Fruit fly (Drosophila melanogaster) whole organism, embryonic: ENCODE measurements around the gene CG6126.

Experiments
- Abd-B ChIP-seq: fragments of 200-800 bp; sonication (Bioruptor generic); optimal IDR thresholded peaks from 2 replicates; lab custom pipeline; 2018; ENCODE audit warnings: missing biosample characterization, mild to moderate bottlenecking, missing genetic modification characterization, moderate library complexity
- Aef1 ChIP-seq: fragments of 200-800 bp; sonication (Bioruptor generic); IDR thresholded peaks from 3 replicates; pipeline ENCODE4 v1.3.6; 2022; ENCODE audit warnings: missing biosample characterization, missing genetic modification characterization
- B-H1 ChIP-seq: fragments of 200-800 bp; sonication (Bioruptor generic); IDR thresholded peaks from 3 replicates; pipeline ENCODE4 v1.3.6; 2022; ENCODE audit warnings: missing biosample characterization, missing genetic modification characterization
- BtbVII ChIP-seq: fragments of 200-800 bp; sonication (Bioruptor generic); optimal IDR thresholded peaks from 3 replicates; lab custom pipeline; 2017; ENCODE audit warnings: missing biosample characterization, mild to moderate bottlenecking, missing genetic modification characterization
- CG10147 ChIP-seq: fragments of 200-800 bp; sonication (Bioruptor generic); optimal IDR thresholded peaks from 2 replicates; lab custom pipeline; 2019; ENCODE audit warnings: missing biosample characterization, mild to moderate bottlenecking, missing genetic modification characterization, moderate library complexity
- CG10654 ChIP-seq: fragments of 200-800 bp; sonication (Bioruptor generic); optimal IDR thresholded peaks from 2 replicates; lab custom pipeline; 2016; ENCODE audit warnings: missing biosample characterization, missing genetic modification characterization
- CG14710 ChIP-seq: fragments of 200-800 bp; sonication (Bioruptor generic); optimal IDR thresholded peaks from 3 replicates; lab custom pipeline; 2019; ENCODE audit warnings: missing biosample characterization, mild to moderate bottlenecking, missing genetic modification characterization, moderate library complexity
- CG31224 ChIP-seq: fragments of 200-800 bp; sonication (Bioruptor generic); IDR thresholded peaks from 2 replicates; pipeline ENCODE4 v1.3.6; 2022; ENCODE audit warnings: missing biosample characterization, missing genetic modification characterization
- CG31441 ChIP-seq: fragments of 200-800 bp; sonication (Bioruptor generic); IDR thresholded peaks from 2 replicates; pipeline ENCODE4 v1.3.6; 2022; ENCODE audit warnings: missing biosample characterization, missing genetic modification characterization
- CG3838 ChIP-seq: fragments of 200-800 bp; sonication (Bioruptor generic); optimal IDR thresholded peaks from 3 replicates; lab custom pipeline; 2016; ENCODE audit warnings: missing biosample characterization, missing genetic modification characterization
- CG6791 ChIP-seq: fragments of 200-800 bp; sonication (Bioruptor generic); IDR thresholded peaks from 3 replicates; pipeline ENCODE4 v1.3.6; 2022; ENCODE audit warnings: missing biosample characterization, missing genetic modification characterization; ENCODE audit not compliant: partially characterized antibody
- CG7839 ChIP-seq: fragments of 200-800 bp; sonication (Bioruptor generic); optimal IDR thresholded peaks from 3 replicates; lab custom pipeline; 2018; ENCODE audit warnings: missing biosample characterization, mild to moderate bottlenecking, missing genetic modification characterization, moderate library complexity
- D ChIP-seq, 2 experiments: fragments of 200-800 bp in 1 of 2; fragments of >200 bp in 1 of 2; sonication (Bioruptor generic) in 1 of 2; optimal IDR thresholded peaks; 2 replicates in 1 of 2; 3 replicates in 1 of 2; lab custom pipeline; 2017; ENCODE audit warnings: mild to moderate bottlenecking in 1 of 2, missing biosample characterization in 1 of 2, missing genetic modification characterization in 1 of 2, missing genetic modification reagents in 1 of 2
- D19B ChIP-seq: fragments of 200-800 bp; sonication (Bioruptor generic); optimal IDR thresholded peaks from 2 replicates; lab custom pipeline; 2017; ENCODE audit warnings: missing biosample characterization, mild to moderate bottlenecking, missing genetic modification characterization
- Hr3 ChIP-seq: fragments of 200-800 bp; sonication (Bioruptor generic); optimal IDR thresholded peaks from 3 replicates; lab custom pipeline; 2016; ENCODE audit warnings: missing biosample characterization, missing genetic modification characterization
- Med ChIP-seq: fragments of 200-800 bp; sonication (Bioruptor generic); peaks from one replicate; lab custom pipeline; 2016; ENCODE audit warnings: missing biosample characterization, missing genetic modification characterization, mild to moderate bottlenecking, inconsistent platforms, moderate library complexity
- Nf-YC ChIP-seq: fragments of 200-800 bp; optimal IDR thresholded peaks from 3 replicates; lab custom pipeline; 2019; ENCODE audit warnings: missing biosample characterization, mild to moderate bottlenecking, missing genetic modification characterization, moderate library complexity
- Opbp ChIP-seq: fragments of 200-800 bp; sonication (Bioruptor generic); IDR thresholded peaks from 3 replicates; pipeline ENCODE4 v1.3.6; 2022; ENCODE audit warnings: missing biosample characterization, missing genetic modification characterization; ENCODE audit not compliant: partially characterized antibody
- Six4 ChIP-seq: fragments of 200-800 bp; sonication (Bioruptor generic); optimal IDR thresholded peaks from 2 replicates; lab custom pipeline; 2016; ENCODE audit warnings: missing biosample characterization, missing genetic modification characterization
- Taf1 ChIP-seq: fragments of 200-800 bp; sonication (Bioruptor generic); IDR thresholded peaks from 2 replicates; pipeline ENCODE4 v1.3.6; 2022; ENCODE audit warnings: missing biosample characterization, missing genetic modification characterization
- ase ChIP-seq: fragments of 200-800 bp; sonication (Bioruptor generic); IDR thresholded peaks from 3 replicates; pipeline ENCODE4 v1.3.6; 2022; ENCODE audit warnings: missing biosample characterization, missing genetic modification characterization
- ato ChIP-seq: fragments of 200-800 bp; sonication (Bioruptor generic); IDR thresholded peaks from 2 replicates; pipeline ENCODE4 v1.3.6; 2022; ENCODE audit warnings: missing biosample characterization, missing genetic modification characterization; ENCODE audit not compliant: partially characterized antibody
- chif ChIP-seq, 2 experiments: fragments of 200-800 bp; sonication (Bioruptor generic); optimal IDR thresholded peaks; 3 replicates each; lab custom pipeline; 2016; ENCODE audit warnings: missing biosample characterization in 2 of 2, missing genetic modification characterization in 2 of 2
- ci ChIP-seq: fragments of 200-800 bp; sonication (Bioruptor generic); IDR thresholded peaks from 3 replicates; pipeline ENCODE4 v1.3.6; 2022; ENCODE audit warnings: missing biosample characterization, missing genetic modification characterization
- dimm ChIP-seq: fragments of 200-800 bp; sonication (Bioruptor generic); IDR thresholded peaks from 2 replicates; pipeline ENCODE4 v1.3.6; 2022; ENCODE audit warnings: missing biosample characterization, missing genetic modification characterization
- dysf ChIP-seq: fragments of 200-800 bp; sonication (Bioruptor generic); IDR thresholded peaks from 3 replicates; pipeline ENCODE4 v1.3.6; 2022; ENCODE audit warnings: missing biosample characterization, missing genetic modification characterization
- emc ChIP-seq: fragments of 200-800 bp; sonication (Bioruptor generic); optimal IDR thresholded peaks from 2 replicates; lab custom pipeline; 2016; ENCODE audit warnings: missing biosample characterization, missing genetic modification characterization
- gsb-n ChIP-seq: fragments of 200-800 bp; sonication (Bioruptor generic); optimal IDR thresholded peaks from 3 replicates; lab custom pipeline; 2018; ENCODE audit warnings: missing biosample characterization, mild to moderate bottlenecking, missing genetic modification characterization
- lov ChIP-seq, 2 experiments: fragments of 200-800 bp in 1 of 2; fragments of >200 bp in 1 of 2; sonication (Bioruptor generic) in 1 of 2; IDR thresholded peaks in 1 of 2; optimal IDR thresholded peaks in 1 of 2; 2 replicates in 1 of 2; 3 replicates in 1 of 2; pipeline versions ENCODE4 v1.3.6 to Lab custom; 2017 to 2022; ENCODE audit warnings: missing biosample characterization in 1 of 2, missing genetic modification characterization in 1 of 2
- nmo ChIP-seq: fragments of 200-800 bp; sonication (Bioruptor generic); optimal IDR thresholded peaks from 2 replicates; lab custom pipeline; 2018; ENCODE audit warnings: missing biosample characterization, mild to moderate bottlenecking, missing genetic modification characterization, moderate library complexity
- nom ChIP-seq: fragments of 200-800 bp; sonication (Bioruptor generic); optimal IDR thresholded peaks from 2 replicates; lab custom pipeline; 2017; ENCODE audit warnings: missing biosample characterization, missing genetic modification characterization, mild to moderate bottlenecking, moderate library complexity, missing genetic modification reagents
- odd ChIP-seq: fragments of 200-800 bp; sonication (Bioruptor generic); optimal IDR thresholded peaks from 2 replicates; lab custom pipeline; 2017; ENCODE audit warnings: missing biosample characterization, mild to moderate bottlenecking, missing genetic modification characterization
- phol ChIP-seq: fragments of 200-800 bp; sonication (Bioruptor generic); optimal IDR thresholded peaks from 3 replicates; lab custom pipeline; 2018; ENCODE audit warnings: missing biosample characterization, mild to moderate bottlenecking, missing genetic modification characterization, moderate library complexity
- ranshi ChIP-seq: fragments of 200-800 bp; sonication (Bioruptor generic); IDR thresholded peaks from 2 replicates; pipeline ENCODE4 v1.3.6; 2022; ENCODE audit warnings: missing biosample characterization, missing genetic modification characterization
- sob ChIP-seq: fragments of 200-800 bp; sonication (Bioruptor generic); IDR thresholded peaks from 2 replicates; pipeline ENCODE4 v1.3.6; 2022; ENCODE audit warnings: missing biosample characterization, missing genetic modification characterization
- tio ChIP-seq: fragments of 200-800 bp; sonication (Bioruptor generic); optimal IDR thresholded peaks from 2 replicates; lab custom pipeline; 2017; ENCODE audit warnings: missing biosample characterization, missing genetic modification characterization, inconsistent platforms
- trem ChIP-seq: fragments of 200-800 bp; optimal IDR thresholded peaks from 3 replicates; lab custom pipeline; 2019; ENCODE audit warnings: missing biosample characterization, mild to moderate bottlenecking, missing genetic modification characterization, moderate library complexity
- zf30C ChIP-seq: fragments of 200-800 bp; sonication (Bioruptor generic); optimal IDR thresholded peaks from 3 replicates; lab custom pipeline; 2018; ENCODE audit warnings: missing biosample characterization, mild to moderate bottlenecking, missing genetic modification characterization

The CG6126 gene

dm6 chr3R:16208924-16209713 is 6.2 kb upstream of the CG6126 start (continued):
- TF ChIP-seq gsb-n (peak; percentile 5), Opbp (GFP tag; lab: Robert Waterston, UW) (0 out of 3 replicates have a peak, but pooled peaks have one; percentile 17), BtbVII (GFP tag; lab: Kevin White, UChicago) (peak; percentile 40), sob (GFP tag; lab: Robert Waterston, UW) (peak; percentile 41), Hr3 (GFP tag; lab: Kevin White, UChicago) (peak; percentile 61), CG3838 (GFP tag; lab: Kevin White, UChicago) (no peak), ranshi (GFP tag; lab: Robert Waterston, UW) (peak; percentile 7; the same call in 1 of the 2 replicates), dysf (GFP tag; lab: Robert Waterston, UW) (peak; percentile 39; the same call in 1 of the 3 replicates), zf30C (no peak), CG31441 (GFP tag; lab: Robert Waterston, UW) (peak; percentile 58), phol (tag; lab: Kevin White, UChicago) (peak; percentile 55), CG31224 (GFP tag; lab: Robert Waterston, UW) (peak; percentile 65), nmo (GFP tag; lab: Kevin White, UChicago) (peak; percentile 67), D (optimal IDR thresholded peaks at IDR 0.05; lab: Kevin White, UChicago) (no peak), D (GFP tag; optimal IDR thresholded peaks at IDR 0.05; lab: Kevin White, UChicago) (peak; percentile 59), Abd-B (GFP tag; lab: Kevin White, UChicago) (peak; percentile 48), ato (GFP tag; lab: Robert Waterston, UW) (no peak), ase (GFP tag; lab: Robert Waterston, UW) (no peak), B-H1 (GFP tag; lab: Robert Waterston, UW) (no peak), CG10654 (GFP tag; lab: Kevin White, UChicago) (peak; percentile 52), Taf1 (0 out of 2 replicates have a peak, but pooled peaks have one; percentile 18), trem (peak; percentile 20), CG10147 (GFP tag; lab: Kevin White, UChicago) (no peak), Med (peak; percentile 83), dimm (GFP tag; lab: Robert Waterston, UW) (0 out of 2 replicates have a peak, but pooled peaks have one; percentile 4), odd (GFP tag; lab: Kevin White, UChicago) (peak; percentile 42), Aef1 (0 out of 3 replicates have a peak, but pooled peaks have one; percentile 11), CG14710 (peak; percentile 56), Nf-YC (tag; lab: Kevin White, UChicago) (no peak), ci (peak; percentile 73), nom (GFP tag; lab: Kevin White, UChicago) (no peak), tio (GFP tag; lab: Kevin White, UChicago) (peak; percentile 33), D19B (GFP tag; lab: Kevin White, UChicago) (peak; percentile 72), chif (GFP tag; optimal IDR thresholded peaks at IDR 0.05; lab: Kevin White, UChicago) (no peak), emc (no peak), lov (optimal IDR thresholded peaks at IDR 0.05; lab: Kevin White, UChicago) (no peak), lov (GFP tag; IDR thresholded peaks at IDR 0.05; lab: Robert Waterston, UW) (no peak), CG6791 (0 out of 3 replicates have a peak, but pooled peaks have one; percentile 29), Six4 (GFP tag; lab: Kevin White, UChicago) (no peak), CG7839 (tag; lab: Kevin White, UChicago) (peak; percentile 56)
